Fruit fly (Drosophila melanogaster): ENCODE measurements around the gene D1.

DNA sequence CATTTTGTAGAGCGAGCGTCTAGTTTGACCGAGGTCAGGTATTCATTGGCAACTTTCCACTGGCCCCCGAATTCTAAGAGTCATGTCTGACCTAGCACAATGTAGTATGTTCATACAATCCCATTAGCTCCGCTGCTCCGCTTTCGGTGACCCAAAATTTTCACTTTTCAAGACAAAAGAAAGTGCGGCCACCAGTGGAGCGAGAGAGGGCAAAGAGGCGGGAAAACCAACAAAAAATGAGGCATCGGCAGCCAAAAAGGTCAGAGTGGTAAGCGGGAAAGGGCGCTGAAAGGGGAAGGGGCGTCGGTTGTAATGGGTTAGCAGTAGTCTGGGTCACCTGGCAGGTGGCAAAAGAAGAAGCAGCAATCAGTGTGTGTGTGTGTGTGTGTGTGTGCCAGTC lies 24.9 kb downstream of the D1 start:
- TF ChIP-seq CG15710 (tag; optimal IDR thresholded peaks at IDR 0.05) = no peak
- TF ChIP-seq Pif1A (GFP tag; optimal IDR thresholded peaks at IDR 0.05) = no peak
- no peak for TF ChIP-seq EcR (GFP tag; optimal IDR thresholded peaks at IDR 0.05)
- TF ChIP-seq CG8301 (tag; optimal IDR thresholded peaks at IDR 0.05) = no peak
- TF ChIP-seq CG14655 (GFP tag; optimal IDR thresholded peaks at IDR 0.05) = no peak
